Fruit fly (Drosophila melanogaster): ENCODE results near the gene Qsox2.

Gene Qsox2

dm6 chr3R:21885450-21885849 is 28.1 kb upstream of the Qsox2 start, which contains the start of gene CG17819:
Gene CG17819 (minus strand): TSS chr3R:21885550.
- TF ChIP-seq ovo (GFP tag; optimal IDR thresholded peaks at IDR 0.05) (no peak), CG5204 (GFP tag; optimal IDR thresholded peaks at IDR 0.05) (no peak), Crg-1 (GFP tag; optimal IDR thresholded peaks at IDR 0.05) (no peak), Hr96 (GFP tag; optimal IDR thresholded peaks at IDR 0.05) (no peak), CG1620 (GFP tag; optimal IDR thresholded peaks at IDR 0.05) (no peak), Mnt (GFP tag; optimal IDR thresholded peaks at IDR 0.05) (no peak), CG7045 (GFP tag; optimal IDR thresholded peaks at IDR 0.05) (no peak), Clk (GFP tag; optimal IDR thresholded peaks at IDR 0.05) (no peak), cnc (optimal IDR thresholded peaks at IDR 0.05) (no peak), CG14711 (tag; optimal IDR thresholded peaks at IDR 0.05) (no peak), CG33017 (tag; optimal IDR thresholded peaks at IDR 0.05) (no peak), pad (GFP tag; optimal IDR thresholded peaks at IDR 0.05) (no peak), CG11617 (GFP tag; optimal IDR thresholded peaks at IDR 0.05) (no peak), CG7101 (tag; optimal IDR thresholded peaks at IDR 0.05) (no peak), cic (GFP tag; optimal IDR thresholded peaks at IDR 0.05) (no peak), CG12768 (GFP tag; optimal IDR thresholded peaks at IDR 0.05) (no peak), bab1 (GFP tag; optimal IDR thresholded peaks at IDR 0.05) (no peak), tj (GFP tag; optimal IDR thresholded peaks at IDR 0.05) (no peak)

DNA sequence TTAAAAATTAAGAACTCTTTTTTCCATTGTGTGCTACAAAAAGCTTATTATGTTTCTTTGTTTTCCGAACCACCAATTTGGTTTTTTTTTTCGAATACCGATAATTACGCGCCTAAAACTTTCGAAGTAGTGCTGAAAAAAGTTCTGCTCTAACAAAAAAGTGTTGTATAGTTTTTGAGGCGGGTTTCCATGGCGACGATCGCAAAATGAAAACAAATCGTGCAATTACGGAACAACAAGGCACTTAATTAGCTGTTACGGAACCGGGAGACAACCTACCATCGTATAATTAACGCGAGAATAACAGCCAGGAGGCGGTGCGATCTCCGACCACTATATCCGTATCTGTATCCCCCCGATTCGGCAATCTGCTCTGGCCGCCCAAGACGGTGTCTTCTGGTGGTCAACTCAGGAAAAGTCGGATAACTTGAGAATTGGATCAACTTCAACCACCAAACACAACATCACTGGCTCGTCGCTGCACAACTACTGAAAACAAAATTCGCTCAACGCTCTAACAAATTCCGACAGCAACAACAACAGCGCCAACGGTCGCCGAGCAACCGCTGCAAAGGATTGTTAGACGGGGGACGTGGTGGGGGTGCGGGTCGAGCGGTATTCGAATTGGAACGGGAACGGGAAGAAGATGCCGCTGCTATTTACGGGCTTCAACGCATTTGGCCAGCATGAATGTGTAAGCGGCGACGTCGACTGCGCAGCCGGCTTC is 26.5 kb upstream of the Qsox2 start, which contains the start of the genes CG6678 and dnd:
Gene CG6678, plus strand, starts transcription at position 169 of the 727 bp plus-strand sequence.
Gene dnd, minus strand, starts transcription at position 495 of the 727 bp plus-strand sequence.
- TF ChIP-seq Clk (GFP tag; optimal IDR thresholded peaks at IDR 0.05), result no peak
- TF ChIP-seq CG7101 (tag; optimal IDR thresholded peaks at IDR 0.05), result peak; percentile 18
- TF ChIP-seq toe (GFP tag; optimal IDR thresholded peaks at IDR 0.05), result no peak
- TF ChIP-seq pad (GFP tag; optimal IDR thresholded peaks at IDR 0.05), result peak; percentile 26
- no peak for TF ChIP-seq CG7045 (GFP tag; optimal IDR thresholded peaks at IDR 0.05)
- TF ChIP-seq ovo (GFP tag; optimal IDR thresholded peaks at IDR 0.05), result no peak
- peak; percentile 74 for TF ChIP-seq kay (GFP tag; ENCODE audit: borderline replicate concordance)
- TF ChIP-seq cic (GFP tag; optimal IDR thresholded peaks at IDR 0.05), result peak; percentile 55
- peak; percentile 49 for TF ChIP-seq CG14711 (tag; optimal IDR thresholded peaks at IDR 0.05)
- TF ChIP-seq CG12768 (GFP tag; optimal IDR thresholded peaks at IDR 0.05), result no peak
- no peak for TF ChIP-seq bab1 (GFP tag; optimal IDR thresholded peaks at IDR 0.05)
- TF ChIP-seq Crg-1 (GFP tag; optimal IDR thresholded peaks at IDR 0.05), result peak; percentile 37
- no peak for TF ChIP-seq CG1620 (GFP tag; optimal IDR thresholded peaks at IDR 0.05)
- TF ChIP-seq CG11617 (GFP tag; optimal IDR thresholded peaks at IDR 0.05), result no peak
- TF ChIP-seq CG33017 (tag; optimal IDR thresholded peaks at IDR 0.05), result no peak
- TF ChIP-seq CG5204 (GFP tag; optimal IDR thresholded peaks at IDR 0.05), result no peak
- TF ChIP-seq cnc (optimal IDR thresholded peaks at IDR 0.05), result no peak
- TF ChIP-seq Mnt (GFP tag; optimal IDR thresholded peaks at IDR 0.05), result peak; percentile 20
- no peak for TF ChIP-seq Hr96 (GFP tag; optimal IDR thresholded peaks at IDR 0.05)
- no peak for TF ChIP-seq tj (GFP tag; optimal IDR thresholded peaks at IDR 0.05)

DNA sequence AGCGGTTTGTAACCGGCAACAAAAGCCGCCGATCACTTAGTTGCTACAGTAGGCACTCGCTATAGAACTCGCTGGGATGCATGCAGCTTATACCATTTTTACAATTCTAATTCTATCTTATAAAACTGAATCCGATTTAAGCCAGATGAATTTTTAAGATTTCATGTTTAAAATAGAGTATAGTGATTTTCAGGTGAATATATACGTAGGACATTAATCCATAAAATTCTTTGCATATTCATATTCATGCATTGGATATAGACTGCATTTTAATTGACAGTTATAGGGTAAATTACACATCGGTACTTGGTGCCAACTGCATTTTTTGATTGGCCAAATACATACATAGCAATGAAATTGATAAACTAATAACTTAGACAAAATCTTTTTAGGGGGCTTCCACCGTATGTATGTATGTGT is 25.9 kb upstream of the Qsox2 start:
- TF ChIP-seq bab1 (GFP tag; optimal IDR thresholded peaks at IDR 0.05) (peak; percentile 14), CG14711 (tag; optimal IDR thresholded peaks at IDR 0.05) (peak; percentile 26), CG12768 (GFP tag; optimal IDR thresholded peaks at IDR 0.05) (peak; percentile 14), Mnt (GFP tag; optimal IDR thresholded peaks at IDR 0.05) (no peak), Crg-1 (GFP tag; optimal IDR thresholded peaks at IDR 0.05) (no peak), CG7101 (tag; optimal IDR thresholded peaks at IDR 0.05) (peak; percentile 24), kay (GFP tag; ENCODE audit: borderline replicate concordance) (peak; percentile 54), CG33017 (tag; optimal IDR thresholded peaks at IDR 0.05) (no peak)

DNA sequence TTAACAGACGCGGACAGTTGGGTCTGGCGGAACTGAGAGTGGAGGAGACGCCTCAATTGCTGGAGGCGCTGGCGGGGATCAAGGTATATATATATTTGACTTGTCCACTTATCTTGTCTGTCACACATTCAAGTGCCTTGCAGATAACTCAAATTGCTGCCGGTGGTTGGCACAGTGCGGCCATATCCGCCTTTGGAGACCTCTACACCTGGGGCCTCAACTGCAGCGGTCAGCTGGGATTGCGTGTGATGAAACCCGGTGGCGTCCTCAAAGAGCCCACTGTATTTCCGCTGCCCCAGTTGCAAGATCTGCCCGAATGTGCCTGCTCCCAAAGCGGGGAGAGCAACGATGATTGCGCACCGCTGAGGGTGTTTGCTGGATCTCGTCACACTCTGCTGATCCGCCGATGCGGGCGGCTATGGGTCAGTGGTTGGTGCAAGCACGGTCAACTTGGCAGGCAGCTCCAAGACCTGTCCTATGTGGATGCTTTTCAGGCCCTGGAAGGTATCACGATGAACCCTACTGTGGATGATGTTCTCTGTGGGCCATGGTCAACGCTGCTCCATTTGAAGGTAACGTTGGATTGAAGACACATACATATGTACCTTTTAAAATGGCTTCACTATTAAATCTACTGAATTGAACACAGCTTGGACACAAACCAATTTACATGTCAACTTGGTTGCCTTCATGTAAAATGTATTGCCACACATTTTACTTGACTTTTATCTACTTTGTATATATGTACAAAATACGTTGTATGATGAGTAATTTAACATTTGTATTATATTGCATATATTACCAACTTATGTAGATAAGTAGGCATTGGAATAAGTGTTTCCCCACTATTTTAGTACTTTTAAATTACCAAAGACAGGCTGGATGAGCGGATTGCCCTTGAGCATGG is 24.6 kb upstream of the Qsox2 start, which contains the start of gene CG43844:
Gene CG43844, plus strand, starts transcription at position 844 of the 907 bp plus-strand sequence.
- TF ChIP-seq kay (GFP tag; ENCODE audit: borderline replicate concordance) (peak; percentile 93), tj (GFP tag; optimal IDR thresholded peaks at IDR 0.05) (no peak), Clk (GFP tag; optimal IDR thresholded peaks at IDR 0.05) (no peak), CG33017 (tag; optimal IDR thresholded peaks at IDR 0.05) (peak; percentile 22), cic (GFP tag; optimal IDR thresholded peaks at IDR 0.05) (peak; percentile 40), CG14711 (tag; optimal IDR thresholded peaks at IDR 0.05) (no peak), CG12768 (GFP tag; optimal IDR thresholded peaks at IDR 0.05) (peak; percentile 4), bab1 (GFP tag; optimal IDR thresholded peaks at IDR 0.05) (peak; percentile 15), Hr96 (GFP tag; optimal IDR thresholded peaks at IDR 0.05) (no peak), ovo (GFP tag; optimal IDR thresholded peaks at IDR 0.05) (no peak)

- TF ChIP-seq kay (GFP tag; ENCODE audit: borderline replicate concordance) (peak; percentile 65), Hr96 (GFP tag; optimal IDR thresholded peaks at IDR 0.05) (no peak)
Observed at dm6 chr3R:21889945-21890344, 23.6 kb upstream of the Qsox2 start.

DNA sequence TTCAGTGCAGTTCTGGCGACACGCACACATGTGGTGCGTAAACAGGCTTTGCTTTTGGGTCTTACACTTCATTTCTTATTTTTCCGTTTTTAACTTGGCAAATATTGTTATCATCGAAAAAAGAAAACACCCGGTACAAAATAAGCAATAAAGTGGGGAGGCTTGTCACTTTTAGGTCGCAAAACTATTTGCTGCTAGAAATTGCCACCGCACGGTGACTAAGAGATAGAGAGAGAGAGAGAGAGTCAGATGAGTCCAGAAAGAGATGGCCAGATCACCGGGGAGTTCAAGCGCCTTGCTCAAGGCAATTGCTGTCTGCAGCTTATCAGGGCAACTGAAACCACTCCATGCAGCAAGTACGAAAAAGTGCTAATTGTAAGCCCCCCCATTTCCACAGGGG is 22.8 kb upstream of the Qsox2 start:
- no peak for TF ChIP-seq cic (GFP tag; optimal IDR thresholded peaks at IDR 0.05)
- no peak for TF ChIP-seq CG1620 (GFP tag; optimal IDR thresholded peaks at IDR 0.05)
- TF ChIP-seq kay (GFP tag; ENCODE audit: borderline replicate concordance), result no peak
- TF ChIP-seq Hr96 (GFP tag; optimal IDR thresholded peaks at IDR 0.05), result no peak

All from whole organism, adult.